Worm (Caenorhabditis elegans) whole organism, L1 larva: ENCODE data around the gene helq-1.

Experiments
- C04F5.9 ChIP-seq: sonication (generic microtip); optimal IDR thresholded peaks from 2 replicates; lab custom pipeline; 2016; ENCODE audit warnings: missing genetic modification characterization, missing compliant biosample characterization
- C16A3.4 ChIP-seq: fragments of 150-350 bp; optimal IDR thresholded peaks from 2 replicates; lab custom pipeline; 2014; ENCODE audit warnings: missing biosample characterization, missing genetic modification characterization
- F16B12.6 ChIP-seq: fragments of 150-350 bp; optimal IDR thresholded peaks from 2 replicates; lab custom pipeline; 2014; ENCODE audit warnings: missing biosample characterization, missing genetic modification characterization
- Y116A8C.19 ChIP-seq: sonication (generic microtip); optimal IDR thresholded peaks from 2 replicates; lab custom pipeline; 2016; ENCODE audit warnings: missing compliant biosample characterization, missing genetic modification characterization, borderline replicate concordance
- aha-1 ChIP-seq: fragments of 150-350 bp; optimal IDR thresholded peaks from 2 replicates; lab custom pipeline; 2014; ENCODE audit warnings: missing biosample characterization, missing genetic modification characterization
- alr-1 ChIP-seq: fragments of 200-800 bp; sonication (Bioruptor generic); optimal IDR thresholded peaks from 2 replicates; lab custom pipeline; 2018; ENCODE audit warnings: borderline replicate concordance, mild to moderate bottlenecking, missing genetic modification characterization, missing compliant biosample characterization
- ama-1 ChIP-seq: fragments of 150-350 bp; optimal IDR thresholded peaks from 2 replicates; lab custom pipeline; 2014
- blmp-1 ChIP-seq: fragments of 150-350 bp; optimal IDR thresholded peaks from 2 replicates; lab custom pipeline; 2014; ENCODE audit warnings: missing biosample characterization, missing genetic modification characterization
- ceh-8 ChIP-seq: fragments of 200-800 bp; sonication (Bioruptor generic); optimal IDR thresholded peaks from 2 replicates; lab custom pipeline; 2018; ENCODE audit warnings: mild to moderate bottlenecking, missing genetic modification characterization, moderate library complexity, missing compliant biosample characterization
- ceh-82 ChIP-seq, 3 experiments: fragments of 150-350 bp in 1 of 3; sonication (generic microtip) in 2 of 3; optimal IDR thresholded peaks; 2 replicates each; lab custom pipeline; 2014 to 2017; ENCODE audit warnings: missing biosample characterization in 3 of 3, missing genetic modification characterization in 3 of 3
- ces-1 ChIP-seq: fragments of 150-350 bp; optimal IDR thresholded peaks from 2 replicates; lab custom pipeline; 2014; ENCODE audit warnings: missing biosample characterization, missing genetic modification reagents, missing genetic modification characterization
- dpl-1 ChIP-seq, 3 experiments: fragments of 150-350 bp in 2 of 3; sonication (generic microtip) in 1 of 3; optimal IDR thresholded peaks; 2 replicates each; lab custom pipeline; 2014 to 2017; ENCODE audit warnings: missing biosample characterization in 3 of 3, missing genetic modification characterization in 3 of 3, missing genetic modification reagents in 3 of 3
- efl-1 ChIP-seq, 4 experiments: fragments of 150-350 bp; optimal IDR thresholded peaks in 3 of 4; peaks in 1 of 4; 1 replicate in 1 of 4; 2 replicates in 3 of 4; lab custom pipeline; 2014; ENCODE audit warnings: missing biosample characterization in 2 of 4, missing genetic modification characterization in 2 of 4, missing genetic modification reagents in 2 of 4
- efl-3 ChIP-seq: fragments of 200-800 bp; sonication (Bioruptor generic); optimal IDR thresholded peaks from 2 replicates; lab custom pipeline; 2018; ENCODE audit warnings: mild to moderate bottlenecking, missing genetic modification characterization, missing compliant biosample characterization
- egl-13 ChIP-seq: sonication (generic microtip); optimal IDR thresholded peaks from 2 replicates; lab custom pipeline; 2016; ENCODE audit warnings: missing genotype, missing genetic modification reagents, missing genetic modification characterization, missing compliant biosample characterization
- ets-5 ChIP-seq: fragments of 200-800 bp; sonication (Bioruptor generic); IDR thresholded peaks from 2 replicates; pipeline ENCODE4 v1.3.6; 2022; ENCODE audit warnings: missing genetic modification characterization, missing compliant biosample characterization
- fkh-4 ChIP-seq: sonication (generic microtip); optimal IDR thresholded peaks from 2 replicates; lab custom pipeline; 2016; ENCODE audit warnings: missing compliant biosample characterization, missing genetic modification characterization, borderline replicate concordance
- fos-1 ChIP-seq: fragments of 150-350 bp; optimal IDR thresholded peaks from 2 replicates; lab custom pipeline; 2014; ENCODE audit warnings: missing biosample characterization, missing genetic modification characterization
- hlh-4 ChIP-seq: sonication (generic microtip); optimal IDR thresholded peaks from 2 replicates; lab custom pipeline; 2016; ENCODE audit warnings: mild to moderate bottlenecking, missing genetic modification characterization, missing compliant biosample characterization
- irx-1 ChIP-seq: sonication (generic microtip); optimal IDR thresholded peaks from 2 replicates; lab custom pipeline; 2016; ENCODE audit warnings: missing genetic modification characterization, missing compliant biosample characterization
- isw-1 ChIP-seq: fragments of 200-800 bp; sonication (Bioruptor generic); IDR thresholded peaks from 2 replicates; pipeline ENCODE4 v1.3.6; 2022; ENCODE audit warnings: missing genetic modification characterization, missing compliant biosample characterization
- jun-1 ChIP-seq: fragments of 150-350 bp; optimal IDR thresholded peaks from 2 replicates; lab custom pipeline; 2014; ENCODE audit warnings: missing biosample characterization, missing genetic modification reagents, missing genetic modification characterization
- lin-13 ChIP-seq: fragments of 150-350 bp; optimal IDR thresholded peaks from 2 replicates; lab custom pipeline; 2014; ENCODE audit warnings: missing biosample characterization, missing genetic modification reagents, missing genetic modification characterization
- lin-15B ChIP-seq: fragments of 150-350 bp; sonication (generic microtip); optimal IDR thresholded peaks from 3 replicates; lab custom pipeline; 2014; ENCODE audit warnings: missing biosample characterization, missing genetic modification characterization
- lin-35 ChIP-seq, 2 experiments: fragments of 150-350 bp; optimal IDR thresholded peaks; 2 replicates each; lab custom pipeline; 2014; ENCODE audit warnings: missing biosample characterization in 2 of 2, missing genetic modification characterization in 2 of 2, missing genetic modification reagents in 2 of 2
- lsy-2 ChIP-seq, 2 experiments: fragments of 150-350 bp; optimal IDR thresholded peaks; 2 replicates each; lab custom pipeline; 2014; ENCODE audit warnings: missing biosample characterization in 2 of 2, missing genetic modification characterization in 2 of 2
- mab-9 ChIP-seq: fragments of 200-800 bp; sonication (Bioruptor generic); IDR thresholded peaks from 2 replicates; pipeline ENCODE4 v1.3.6; 2022; ENCODE audit warnings: missing genetic modification reagents, missing genetic modification characterization, missing compliant biosample characterization
- mef-2 ChIP-seq: fragments of 150-350 bp; optimal IDR thresholded peaks from 2 replicates; lab custom pipeline; 2014; ENCODE audit warnings: missing biosample characterization, missing genetic modification characterization
- mep-1 ChIP-seq: fragments of 150-350 bp; optimal IDR thresholded peaks from 2 replicates; lab custom pipeline; 2014; ENCODE audit warnings: missing biosample characterization, missing genetic modification characterization
- nhr-12 ChIP-seq: sonication (generic microtip); optimal IDR thresholded peaks from 2 replicates; lab custom pipeline; 2017; ENCODE audit warnings: missing biosample characterization, missing genetic modification characterization
- nhr-19 ChIP-seq: fragments of 200-800 bp; sonication (Bioruptor generic); conservative IDR thresholded peaks from 2 replicates; pipeline ENCODE4 v1.3.6; 2022; ENCODE audit warnings: missing genetic modification characterization, missing compliant biosample characterization
- nhr-20 ChIP-seq: sonication (generic microtip); optimal IDR thresholded peaks from 2 replicates; lab custom pipeline; 2016; ENCODE audit warnings: mild to moderate bottlenecking, missing genetic modification characterization, missing compliant biosample characterization
- nhr-237 ChIP-seq: fragments of 150-350 bp; optimal IDR thresholded peaks from 2 replicates; lab custom pipeline; 2014; ENCODE audit warnings: missing biosample characterization, missing genetic modification characterization
- nhr-71 ChIP-seq: sonication (generic microtip); optimal IDR thresholded peaks from 2 replicates; lab custom pipeline; 2016; ENCODE audit warnings: mild to moderate bottlenecking, missing genetic modification characterization, moderate library complexity, missing compliant biosample characterization
- nhr-76 ChIP-seq: sonication (generic microtip); optimal IDR thresholded peaks from 2 replicates; lab custom pipeline; 2017; ENCODE audit warnings: missing biosample characterization, missing genetic modification characterization
- nhr-77 ChIP-seq: fragments of 150-350 bp; optimal IDR thresholded peaks from 2 replicates; lab custom pipeline; 2014; ENCODE audit warnings: missing biosample characterization, missing genetic modification characterization
- nhr-90 ChIP-seq: sonication (generic microtip); optimal IDR thresholded peaks from 2 replicates; lab custom pipeline; 2016; ENCODE audit warnings: mild to moderate bottlenecking, missing genetic modification characterization, missing compliant biosample characterization; ENCODE audit not compliant: poor library complexity
- pag-3 ChIP-seq: sonication (generic microtip); optimal IDR thresholded peaks from 2 replicates; lab custom pipeline; 2017; ENCODE audit warnings: missing genetic modification characterization, mild to moderate bottlenecking, missing compliant biosample characterization, antibody characterized with exemption, borderline replicate concordance; ENCODE audit not compliant: insufficient read depth
- pax-3 ChIP-seq: fragments of 200-800 bp; sonication (Bioruptor generic); optimal IDR thresholded peaks from 2 replicates; lab custom pipeline; 2018; ENCODE audit warnings: mild to moderate bottlenecking, missing genetic modification characterization, moderate library complexity, missing compliant biosample characterization
- skn-1 ChIP-seq: fragments of 150-350 bp; optimal IDR thresholded peaks from 2 replicates; lab custom pipeline; 2014; ENCODE audit warnings: missing biosample characterization, missing genetic modification characterization
- snu-23 ChIP-seq: sonication (generic microtip); optimal IDR thresholded peaks from 2 replicates; lab custom pipeline; 2016; ENCODE audit warnings: missing genetic modification characterization, missing compliant biosample characterization
- sup-37 ChIP-seq: fragments of 200-800 bp; sonication (Bioruptor generic); optimal IDR thresholded peaks from 2 replicates; lab custom pipeline; 2018; ENCODE audit warnings: mild to moderate bottlenecking, missing genetic modification characterization, missing compliant biosample characterization
- tbx-2 ChIP-seq: sonication (generic microtip); optimal IDR thresholded peaks from 2 replicates; lab custom pipeline; 2016; ENCODE audit warnings: missing genetic modification characterization, missing compliant biosample characterization
- tlp-1 ChIP-seq: fragments of 150-350 bp; optimal IDR thresholded peaks from 2 replicates; lab custom pipeline; 2014; ENCODE audit warnings: missing biosample characterization, missing genetic modification characterization
- unc-30 ChIP-seq: sonication (generic microtip); optimal IDR thresholded peaks from 2 replicates; lab custom pipeline; 2017; ENCODE audit warnings: missing biosample characterization, missing genetic modification characterization
- unc-62 ChIP-seq: fragments of 150-350 bp; optimal IDR thresholded peaks from 2 replicates; lab custom pipeline; 2014; ENCODE audit warnings: missing biosample characterization, missing genetic modification reagents, missing genetic modification characterization
- unc-86 ChIP-seq: sonication (generic microtip); optimal IDR thresholded peaks from 2 replicates; lab custom pipeline; 2016; ENCODE audit warnings: missing genetic modification characterization, missing compliant biosample characterization
- vab-15 ChIP-seq: sonication (generic microtip); optimal IDR thresholded peaks from 2 replicates; lab custom pipeline; 2017; ENCODE audit warnings: missing genotype, mild to moderate bottlenecking, missing genetic modification characterization, missing compliant biosample characterization
- xbp-1 ChIP-seq: sonication (generic microtip); optimal IDR thresholded peaks from 2 replicates; lab custom pipeline; 2016; ENCODE audit warnings: missing genetic modification characterization, missing compliant biosample characterization
- zag-1 ChIP-seq: fragments of 150-350 bp; optimal IDR thresholded peaks from 2 replicates; lab custom pipeline; 2014; ENCODE audit warnings: missing biosample characterization, missing genetic modification characterization

The helq-1 gene

DNA sequence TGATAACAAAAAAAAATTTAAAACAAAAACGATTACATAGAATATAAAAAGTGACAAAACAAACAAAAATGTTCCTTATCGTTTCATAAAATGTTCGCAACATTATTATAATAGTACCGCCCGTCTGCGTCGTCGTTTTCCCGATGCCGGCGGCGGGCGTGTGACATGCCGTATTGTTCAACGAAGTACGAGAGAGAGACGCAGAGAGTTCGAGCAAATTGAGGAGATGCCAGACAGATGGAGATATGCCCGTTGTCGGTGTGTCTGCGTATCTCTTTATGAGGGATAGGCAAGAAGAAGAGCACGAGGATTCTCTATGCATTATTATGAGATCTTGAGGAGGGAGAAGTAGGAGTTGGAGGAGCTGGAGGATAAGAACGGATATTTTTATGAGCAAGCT lies 36.8 kb upstream of the helq-1 start (continued):
- TF ChIP-seq nhr-237 (tag; lab: Kevin White, UChicago) (peak; percentile 61), aha-1 (tag; lab: Kevin White, UChicago) (no peak), nhr-19 (GFP tag; lab: Robert Waterston, UW) (peak; percentile 83), C16A3.4 (tag; lab: Kevin White, UChicago) (peak; percentile 76), jun-1 (peak; percentile 70), irx-1 (tag; lab: Kevin White, UChicago) (no peak), xbp-1 (tag; lab: Kevin White, UChicago) (peak; percentile 72), ama-1 (lab: Kevin White, UChicago) (no peak), unc-86 (tag; lab: Kevin White, UChicago) (peak; percentile 75), skn-1 (tag; lab: Kevin White, UChicago) (peak; percentile 86), efl-1 (optimal IDR thresholded peaks at IDR 0.05; lab: Kevin White, UChicago) (peak; percentile 67 to 83), efl-1 (GFP tag; optimal IDR thresholded peaks at IDR 0.05 in 1 of 2; lab: Kevin White, UChicago) (peak; percentile 48 to 93), mef-2 (tag; lab: Kevin White, UChicago) (peak; percentile 55), lin-35 (GFP tag; optimal IDR thresholded peaks at IDR 0.05; lab: Kevin White, UChicago) (peak; percentile 78 to 84), C04F5.9 (tag; lab: Kevin White, UChicago) (no peak), lin-13 (peak; percentile 84), lsy-2 (tag; optimal IDR thresholded peaks at IDR 0.05; lab: Kevin White, UChicago) (peak; percentile 76 to 83), nhr-71 (tag; lab: Kevin White, UChicago) (peak; percentile 95), nhr-76 (tag; lab: Kevin White, UChicago) (no peak), pag-3 (tag; lab: Kevin White, UChicago) (peak; percentile 86), snu-23 (peak; percentile 95), blmp-1 (tag; lab: Kevin White, UChicago) (peak; percentile 84)

DNA sequence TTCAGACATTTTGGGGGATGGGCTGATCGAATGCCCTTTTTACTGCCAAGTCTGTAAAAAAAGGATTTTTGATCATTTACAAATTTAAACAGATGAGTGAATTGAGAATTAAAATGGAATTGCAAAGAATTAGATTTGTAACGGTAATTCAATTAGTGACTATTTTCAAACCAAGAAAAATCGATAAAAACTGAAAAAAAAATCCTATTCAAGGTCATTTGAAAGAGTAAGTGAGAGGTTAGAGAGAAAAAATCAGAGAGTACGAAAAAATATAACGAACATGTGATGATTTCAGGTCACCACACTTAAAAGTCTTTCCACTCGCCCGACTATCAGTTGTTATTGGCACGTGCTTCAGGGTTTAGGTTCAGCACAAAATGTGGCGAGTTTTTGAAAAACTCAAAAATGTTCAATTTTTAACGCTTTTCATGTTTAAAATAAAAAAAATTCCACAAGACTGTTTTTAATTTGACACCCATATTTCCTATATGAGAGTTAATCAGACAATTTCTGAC lies 33.4 kb upstream of the helq-1 start, which contains the start of gene T19C3.4:
Gene T19C3.4, minus strand, starts transcription at position 51 of the 515 bp plus-strand sequence.
- no peak for TF ChIP-seq nhr-12
- TF ChIP-seq isw-1 (GFP tag; lab: Robert Waterston, UW) = no peak
- TF ChIP-seq dpl-1 (GFP tag; optimal IDR thresholded peaks at IDR 0.05; lab: Kevin White, UChicago) = no peak
- no peak for TF ChIP-seq pax-3 (tag; lab: Kevin White, UChicago)
- TF ChIP-seq ets-5 (GFP tag; lab: Robert Waterston, UW) = no peak
- TF ChIP-seq alr-1 = no peak
- no peak for TF ChIP-seq tlp-1
- TF ChIP-seq efl-1 (optimal IDR thresholded peaks at IDR 0.05; lab: Kevin White, UChicago) = no peak
- TF ChIP-seq efl-1 (GFP tag; optimal IDR thresholded peaks at IDR 0.05 in 1 of 2; lab: Kevin White, UChicago) = peak in 1 of 2 experiments; percentile 35
- no peak for TF ChIP-seq unc-62 (GFP tag; lab: Kevin White, UChicago)
- no peak for TF ChIP-seq mab-9 (GFP tag; lab: Robert Waterston, UW)
- TF ChIP-seq fos-1 (tag; lab: Kevin White, UChicago) = no peak
- TF ChIP-seq unc-30 (tag; lab: Kevin White, UChicago) = no peak
- no peak for TF ChIP-seq zag-1 (tag; lab: Kevin White, UChicago)
- no peak; the same call in 1 of the 2 replicates for TF ChIP-seq nhr-19 (GFP tag; lab: Robert Waterston, UW)
- no peak for TF ChIP-seq egl-13
- TF ChIP-seq hlh-4 (tag; lab: Kevin White, UChicago) = no peak
- no peak for TF ChIP-seq ceh-82 (tag; optimal IDR thresholded peaks at IDR 0.05; lab: Kevin White, UChicago)
- TF ChIP-seq lin-35 (GFP tag; optimal IDR thresholded peaks at IDR 0.05; lab: Kevin White, UChicago) = peak in 1 of 2 experiments; percentile 52
- no peak for TF ChIP-seq F16B12.6 (tag; lab: Kevin White, UChicago)
- TF ChIP-seq lin-15B (tag; lab: Kevin White, UChicago) = no peak
- TF ChIP-seq Y116A8C.19 (tag; lab: Kevin White, UChicago) = no peak
- no peak for TF ChIP-seq ces-1
- no peak for TF ChIP-seq pag-3 (tag; lab: Kevin White, UChicago)
- no peak for TF ChIP-seq nhr-20 (tag; lab: Kevin White, UChicago)
- no peak for TF ChIP-seq fkh-4 (tag; lab: Kevin White, UChicago)
- no peak for TF ChIP-seq efl-3
- TF ChIP-seq nhr-77 (tag; lab: Kevin White, UChicago) = no peak
- no peak for TF ChIP-seq nhr-237 (tag; lab: Kevin White, UChicago)
- no peak for TF ChIP-seq ceh-8 (GFP tag; lab: Kevin White, UChicago)
- no peak for TF ChIP-seq sup-37 (GFP tag; lab: Kevin White, UChicago)
- TF ChIP-seq mep-1 (tag; lab: Kevin White, UChicago) = no peak
- TF ChIP-seq tbx-2 (tag; lab: Kevin White, UChicago) = no peak
- peak; percentile 9 for TF ChIP-seq nhr-90 (tag; lab: Kevin White, UChicago)
- no peak for TF ChIP-seq C16A3.4 (tag; lab: Kevin White, UChicago)
- no peak for TF ChIP-seq aha-1 (tag; lab: Kevin White, UChicago)
- TF ChIP-seq vab-15 (tag; lab: Kevin White, UChicago) = no peak
